Fruit fly (Drosophila melanogaster): ENCODE data around the gene IFT57.

DNA sequence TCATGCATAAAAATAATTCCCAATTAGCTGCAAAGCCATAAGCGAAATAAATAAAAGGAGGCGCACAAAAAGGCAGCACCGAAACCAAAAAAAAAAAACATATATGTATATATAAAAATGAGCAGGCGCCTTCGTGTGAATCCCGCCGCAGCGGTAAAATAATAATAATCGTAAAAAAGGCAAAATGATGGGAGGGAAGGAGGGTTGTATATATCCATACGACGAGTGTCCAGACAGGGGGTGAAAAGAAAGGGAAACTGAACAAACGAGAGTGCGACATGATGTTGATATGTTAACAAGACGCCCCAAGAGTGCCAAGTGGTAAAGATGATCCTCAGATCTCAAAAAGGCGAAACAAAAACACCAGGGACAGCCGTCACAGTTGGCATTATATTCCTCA lies 34.0 kb downstream of the IFT57 start:
- TF ChIP-seq CG8478 (optimal IDR thresholded peaks at IDR 0.05) (no peak), CTCF (optimal IDR thresholded peaks at IDR 0.05) (no peak)
